Fruit fly (Drosophila melanogaster) S2 (cell line): ENCODE data around the gene Or30a.

Experiments
- CG8478 ChIP-seq: fragments of >200 bp; optimal IDR thresholded peaks from 2 replicates; lab custom pipeline; 2018
- CTCF ChIP-seq, 2 experiments: fragments of >200 bp; optimal IDR thresholded peaks; 2 replicates each; lab custom pipeline; 2018

Or30a gene

DNA sequence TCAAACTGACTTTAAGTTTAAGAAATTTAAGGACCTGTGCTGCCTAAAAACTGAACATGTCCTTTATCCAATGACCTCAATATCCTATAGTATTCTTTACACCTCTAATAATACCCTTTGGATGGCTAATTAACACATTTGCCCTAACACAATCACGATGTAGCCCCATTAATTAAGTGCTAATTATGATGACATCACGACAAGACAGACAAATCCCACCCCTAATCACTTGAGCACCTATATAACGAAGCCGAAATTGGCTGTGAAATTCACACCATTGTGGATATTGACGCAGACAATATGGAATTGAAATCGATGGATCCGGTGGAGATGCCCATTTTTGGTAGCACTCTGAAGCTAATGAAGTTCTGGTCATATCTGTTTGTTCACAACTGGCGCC, at the start of gene Or30a:
Or30a (plus strand) TSS at position 301 of the 400 bp plus-strand sequence.
- no peak for TF ChIP-seq CTCF (optimal IDR thresholded peaks at IDR 0.05; lab: Kevin White, UChicago)

DNA sequence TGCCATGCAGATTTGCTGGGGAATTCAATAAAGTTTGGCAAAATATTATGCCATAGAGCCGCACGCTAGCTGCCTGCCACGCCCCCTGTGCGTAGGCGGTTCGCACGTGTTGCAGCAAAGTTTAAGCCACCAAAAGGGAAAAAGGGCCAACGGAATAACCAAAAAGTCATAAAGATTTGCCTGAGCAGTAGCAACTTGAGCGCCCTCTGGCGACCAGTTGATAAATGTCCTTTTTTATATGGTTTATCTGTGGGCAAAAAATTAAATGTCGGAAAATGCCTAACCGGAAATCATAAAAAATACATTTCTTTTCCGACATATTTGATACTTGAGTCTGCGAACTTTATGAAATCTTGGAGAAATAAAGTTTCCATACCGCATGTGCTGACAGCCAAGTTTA, 44.5 kb upstream of the Or30a start:
- TF ChIP-seq CTCF (optimal IDR thresholded peaks at IDR 0.05; lab: Kevin White, UChicago) (peak; percentile 57 to 60), CG8478 (lab: Kevin White, UChicago) (no peak)

DNA sequence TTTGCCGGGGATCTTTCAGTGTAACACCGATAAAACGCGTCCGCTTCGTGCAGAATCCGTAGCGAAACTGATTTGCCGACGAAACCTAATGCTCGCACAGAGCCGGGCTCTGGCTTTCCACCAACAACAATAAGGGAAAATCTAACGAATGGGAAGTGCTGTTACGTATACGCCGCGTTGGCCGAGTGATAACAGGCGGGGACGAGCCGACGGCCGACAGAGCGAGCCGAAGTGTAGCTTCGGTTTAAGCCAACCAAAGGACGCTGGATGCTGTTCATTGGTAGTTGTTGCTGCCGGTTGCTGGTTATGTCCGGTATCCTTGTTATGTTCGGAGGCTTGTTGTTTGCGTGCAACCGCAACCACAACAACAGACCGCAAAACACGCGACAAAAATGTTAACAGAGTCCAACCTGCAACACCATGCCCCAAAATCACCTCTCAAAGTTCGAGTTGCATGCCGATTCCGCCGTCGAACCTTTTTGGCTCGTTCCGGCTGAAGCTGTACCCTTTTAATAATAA, 40.5 kb upstream of the Or30a start, which contains the start of gene DIP-zeta:
DIP-zeta (minus strand) TSS at position 71 of the 519 bp plus-strand sequence.
- TF ChIP-seq CG8478 (lab: Kevin White, UChicago) (no peak), CTCF (optimal IDR thresholded peaks at IDR 0.05; lab: Kevin White, UChicago) (no peak)

DNA sequence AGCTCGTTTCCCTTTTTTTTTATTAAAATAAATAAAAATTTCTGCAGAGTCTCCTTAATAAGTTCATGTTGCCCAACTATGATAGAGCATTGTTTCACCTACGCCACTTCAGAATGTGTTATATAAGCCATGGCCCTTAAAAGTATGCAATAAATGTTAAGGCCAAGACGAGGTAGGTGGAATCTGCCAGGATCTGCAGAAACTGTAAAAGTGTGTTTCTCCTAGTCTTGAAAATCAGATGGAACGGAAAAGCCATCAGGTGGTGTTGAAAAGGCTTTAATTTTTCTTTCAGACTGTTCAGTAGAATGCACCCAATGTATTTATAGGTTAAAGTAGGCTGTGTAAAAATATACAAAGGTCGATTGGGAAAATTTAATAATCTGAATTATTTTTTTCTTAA, 34.8 kb upstream of the Or30a start, which contains the start of gene CG12439:
CG12439 (plus strand) TSS at position 301 of the 400 bp plus-strand sequence.
- TF ChIP-seq CTCF (optimal IDR thresholded peaks at IDR 0.05; lab: Kevin White, UChicago) (no peak), CG8478 (lab: Kevin White, UChicago) (no peak)

DNA sequence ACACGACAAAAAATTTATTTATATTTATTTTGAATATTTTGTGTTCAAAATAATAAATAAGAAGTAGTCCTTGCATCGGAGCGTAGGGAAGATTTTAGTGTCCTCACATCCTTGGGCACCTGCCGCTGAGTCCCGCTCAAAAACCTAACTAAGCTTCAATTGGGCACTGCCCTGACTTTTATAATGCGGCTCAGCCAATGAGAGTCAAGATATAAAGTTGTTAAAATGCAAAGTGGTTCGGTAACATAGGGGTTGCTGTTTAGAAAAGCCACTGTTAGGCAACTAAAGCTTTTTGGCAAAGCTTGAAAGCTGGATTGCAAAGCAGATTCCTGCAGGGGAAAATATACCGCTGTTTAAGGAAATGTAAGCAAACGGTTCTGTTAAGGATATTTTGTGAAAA, 28.9 kb upstream of the Or30a start:
- TF ChIP-seq CG8478 (lab: Kevin White, UChicago) (no peak), CTCF (optimal IDR thresholded peaks at IDR 0.05; lab: Kevin White, UChicago) (no peak)

DNA sequence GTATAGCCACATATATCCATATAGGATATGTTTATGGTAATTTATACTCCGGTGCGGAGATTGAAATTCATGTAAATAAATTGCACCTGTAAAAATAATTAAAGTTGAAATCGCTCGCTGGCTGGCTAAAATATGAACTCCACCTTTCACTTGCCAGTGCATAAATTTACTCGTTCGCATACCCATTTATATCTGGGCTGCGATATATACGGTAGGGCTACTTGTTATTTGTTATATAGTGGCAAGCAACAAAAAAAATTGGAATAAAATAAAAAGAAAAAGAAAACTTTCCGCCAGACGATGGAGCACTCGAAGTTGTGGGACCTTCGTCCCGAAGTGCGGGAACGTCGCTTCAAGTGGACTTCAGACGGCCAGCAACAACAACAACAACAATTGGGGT, 27.8 kb upstream of the Or30a start, which contains the start of gene Toll-4:
Toll-4 (plus strand) TSS at position 301 of the 400 bp plus-strand sequence.
- no peak for TF ChIP-seq CG8478 (lab: Kevin White, UChicago)
- TF ChIP-seq CTCF (optimal IDR thresholded peaks at IDR 0.05; lab: Kevin White, UChicago) = no peak

DNA sequence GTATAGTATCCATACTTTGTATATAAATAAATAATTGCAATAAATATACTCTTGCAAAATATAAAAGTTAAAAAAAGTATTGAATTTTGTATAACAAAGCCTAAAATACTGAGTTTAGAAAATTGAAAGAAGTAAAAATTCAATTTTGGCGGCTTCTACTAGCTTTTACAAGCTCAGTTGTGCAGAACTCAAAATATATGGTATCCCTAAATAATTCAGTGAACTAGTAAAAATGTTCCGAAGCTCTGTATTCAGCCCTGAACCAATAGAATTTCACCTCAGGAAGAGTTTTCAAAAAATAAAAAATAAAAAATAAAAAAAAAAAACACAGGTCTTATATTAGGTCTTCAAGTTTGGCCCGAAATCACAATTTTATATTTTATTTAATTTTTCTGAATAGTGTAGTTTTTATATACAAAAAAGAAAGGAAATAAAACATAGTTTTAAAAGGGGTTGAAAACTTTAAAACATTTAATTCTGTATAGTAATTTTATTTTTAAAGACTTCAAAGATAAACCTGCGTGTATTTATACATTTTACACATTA, 22.0 kb upstream of the Or30a start:
- no peak for TF ChIP-seq CTCF (optimal IDR thresholded peaks at IDR 0.05; lab: Kevin White, UChicago)
- no peak for TF ChIP-seq CG8478 (lab: Kevin White, UChicago)

DNA sequence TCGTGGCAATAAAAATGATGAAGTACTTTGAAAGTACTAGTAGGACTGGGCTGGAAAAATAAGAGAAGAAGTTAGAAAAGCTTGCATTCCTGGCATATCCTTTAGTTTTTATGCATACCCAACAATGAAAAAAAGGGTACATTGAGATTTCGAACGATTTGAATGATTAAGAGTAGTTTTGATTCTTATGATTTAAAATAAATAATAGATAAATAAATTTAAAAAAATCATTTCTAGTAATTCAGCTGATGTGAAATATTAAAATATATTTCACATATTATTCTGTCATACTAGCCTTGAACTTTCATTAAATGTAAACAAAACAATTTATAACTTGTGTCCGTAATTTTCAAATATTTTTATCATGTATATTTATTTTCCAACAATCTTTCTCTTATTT, 14.4 kb upstream of the Or30a start, which contains the start of gene CG31609:
CG31609 (plus strand) TSS at position 301 of the 400 bp plus-strand sequence.
- TF ChIP-seq CTCF (optimal IDR thresholded peaks at IDR 0.05; lab: Kevin White, UChicago) = no peak
- no peak for TF ChIP-seq CG8478 (lab: Kevin White, UChicago)

DNA sequence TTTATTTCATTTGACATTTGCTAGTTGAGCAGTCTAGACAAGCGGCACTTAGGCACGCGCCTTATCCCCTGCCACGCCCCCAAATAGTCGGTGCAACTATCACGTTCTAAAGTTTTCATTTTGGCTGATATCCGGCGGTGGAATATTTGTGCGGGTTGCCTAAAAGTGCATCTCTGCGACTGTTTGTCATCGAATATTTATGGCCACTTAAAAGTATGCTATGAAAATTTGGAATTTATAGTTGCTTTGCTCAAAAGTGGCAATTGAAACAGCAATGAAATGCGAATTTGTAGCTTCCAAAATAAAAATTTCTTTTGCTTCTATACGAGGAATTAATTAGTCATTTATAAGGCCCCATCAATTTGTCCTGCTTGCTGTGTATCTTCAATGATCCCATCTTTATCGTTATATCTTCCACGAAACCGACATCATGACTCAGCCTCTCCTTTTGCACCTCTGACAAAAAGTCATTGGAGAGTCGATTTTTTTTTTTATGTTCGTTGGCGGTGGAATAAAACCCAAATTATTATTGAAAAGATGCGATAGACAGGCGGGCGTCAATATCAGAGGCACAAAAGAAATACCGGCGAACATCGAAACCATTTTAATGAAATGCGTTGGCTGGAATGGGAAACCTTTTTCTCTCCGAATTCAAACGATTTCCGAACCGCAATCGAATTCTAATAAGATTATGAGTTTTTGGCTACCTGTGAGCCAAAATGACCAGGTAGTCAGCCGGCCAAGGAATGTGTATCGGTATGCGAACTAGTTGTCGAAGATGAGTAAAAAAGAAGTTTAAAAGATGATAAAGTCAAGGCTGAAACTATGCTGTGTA, 9.1 kb downstream of the Or30a start:
- no peak for TF ChIP-seq CG8478 (lab: Kevin White, UChicago)
- no peak for TF ChIP-seq CTCF (optimal IDR thresholded peaks at IDR 0.05; lab: Kevin White, UChicago)

DNA sequence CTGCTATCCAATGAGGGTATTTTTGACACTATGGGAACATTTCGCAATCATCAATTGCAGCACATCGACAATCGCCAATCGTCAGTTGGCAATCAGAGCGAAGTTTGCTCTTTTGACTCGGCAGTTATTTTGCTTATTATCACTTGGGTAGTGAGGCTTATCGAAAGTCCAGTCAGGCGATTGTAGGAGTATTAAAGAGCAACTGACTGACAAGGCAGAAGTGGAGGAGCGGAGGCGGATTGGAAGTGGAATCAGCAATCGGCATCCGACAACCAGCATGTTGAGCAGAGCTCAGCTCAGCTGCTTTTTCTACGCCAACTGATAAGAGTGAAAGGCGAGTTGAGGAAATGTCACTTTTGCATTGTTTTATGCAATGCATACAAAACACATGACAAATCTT, 10.8 kb downstream of the Or30a start:
- TF ChIP-seq CTCF (optimal IDR thresholded peaks at IDR 0.05; lab: Kevin White, UChicago) = no peak
- TF ChIP-seq CG8478 (lab: Kevin White, UChicago) = no peak

DNA sequence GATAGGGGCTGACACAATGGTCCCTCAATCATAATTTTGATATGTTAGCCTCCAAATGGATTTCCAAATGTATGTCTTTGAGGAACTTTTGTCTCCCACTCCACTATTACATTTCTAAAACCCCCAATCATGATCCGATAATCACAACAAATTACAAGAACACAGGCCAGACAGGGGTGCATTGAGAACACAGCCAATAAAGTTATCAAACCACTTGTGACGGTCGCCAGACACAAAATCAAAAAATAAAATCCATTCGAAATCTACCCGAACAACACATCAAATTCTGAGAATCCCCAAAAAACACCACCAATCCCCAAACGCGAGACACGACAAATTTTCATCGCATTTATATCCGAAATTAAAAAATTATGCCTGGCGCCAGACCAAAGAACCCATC, 12.1 kb downstream of the Or30a start:
- TF ChIP-seq CTCF (optimal IDR thresholded peaks at IDR 0.05; lab: Kevin White, UChicago) (no peak), CG8478 (lab: Kevin White, UChicago) (no peak)

DNA sequence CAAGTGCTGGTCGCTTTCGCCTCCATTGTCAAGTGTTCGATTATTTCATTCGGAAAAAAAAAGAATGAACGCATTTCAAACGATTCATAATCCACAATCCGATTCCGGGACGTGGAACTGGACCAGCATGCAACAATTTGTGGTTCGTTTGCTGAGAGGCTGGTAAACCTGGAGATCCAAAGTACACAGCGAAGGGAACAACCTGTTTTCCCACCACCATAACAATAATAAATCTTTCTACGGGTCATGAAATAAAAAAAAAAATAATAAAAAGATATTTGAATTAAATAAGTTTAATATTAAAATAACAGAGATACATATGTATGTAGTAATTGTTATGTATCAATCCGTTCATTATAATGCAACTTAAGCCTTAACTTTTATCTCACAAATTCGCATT, 12.8 kb downstream of the Or30a start:
- TF ChIP-seq CG8478 (lab: Kevin White, UChicago) (no peak), CTCF (optimal IDR thresholded peaks at IDR 0.05; lab: Kevin White, UChicago) (no peak)

DNA sequence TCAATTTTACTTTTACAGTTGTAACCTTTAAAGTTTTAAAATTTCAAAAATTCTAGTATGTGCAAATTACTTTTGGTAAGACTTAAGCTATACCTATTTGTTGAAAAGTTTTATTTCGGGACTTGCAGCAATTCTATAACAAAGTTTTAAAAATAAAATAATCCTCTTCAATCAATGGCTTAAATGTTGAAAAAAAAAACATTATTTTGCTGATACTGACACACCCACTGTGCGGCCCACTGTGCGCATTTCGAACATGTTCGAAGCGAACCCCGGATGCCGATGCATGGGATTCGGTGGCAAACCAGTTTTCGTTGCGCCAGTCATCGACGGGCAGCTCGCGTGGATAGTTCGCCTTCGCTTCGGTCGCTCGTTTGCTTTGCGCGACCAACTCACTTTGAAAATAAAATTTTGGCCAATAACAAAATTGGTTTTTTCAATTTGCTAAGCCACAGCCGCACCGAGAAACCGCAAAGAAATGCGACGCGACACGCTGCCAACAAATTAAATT, 13.9 kb downstream of the Or30a start, which contains the start of gene CG32982:
CG32982 (plus strand) TSS at position 320 of the 511 bp plus-strand sequence.
- TF ChIP-seq CG8478 (lab: Kevin White, UChicago) (no peak), CTCF (optimal IDR thresholded peaks at IDR 0.05; lab: Kevin White, UChicago) (no peak)

DNA sequence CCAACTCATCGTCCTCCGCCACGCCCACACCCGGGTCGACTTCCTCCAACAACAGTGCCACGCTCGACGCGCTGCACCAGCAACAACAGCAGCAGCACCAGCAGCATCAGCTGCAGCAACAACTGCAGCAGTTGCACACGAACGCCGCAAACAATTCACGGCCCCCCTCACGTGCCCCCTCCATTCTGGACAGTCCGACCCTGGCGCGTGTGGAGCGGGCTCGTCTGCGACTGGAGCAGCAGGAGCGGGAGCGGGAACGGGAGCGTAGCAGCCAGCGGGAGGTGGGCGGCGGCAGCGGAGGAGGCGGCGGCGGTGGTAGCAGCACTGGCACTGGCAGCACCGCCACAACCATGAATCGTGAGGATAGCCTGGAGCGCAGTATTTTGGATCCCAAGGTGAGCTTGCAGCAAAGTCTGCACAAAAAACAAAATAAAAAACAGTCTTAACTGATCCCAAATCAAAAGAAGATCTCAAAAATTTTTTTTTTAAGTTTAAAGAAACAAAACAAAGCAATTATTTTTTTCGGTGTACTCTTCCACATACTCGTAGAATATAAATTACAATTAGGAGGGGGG, 15.5 kb downstream of the Or30a start:
- TF ChIP-seq CG8478 (lab: Kevin White, UChicago) = no peak
- no peak for TF ChIP-seq CTCF (optimal IDR thresholded peaks at IDR 0.05; lab: Kevin White, UChicago)
